Worm (Caenorhabditis elegans): ENCODE data around the gene R11E3.1.

R11E3.1 gene

ce11 chrIV:4776001-4776400 lies 13.5 kb upstream of the R11E3.1 start, which contains the start of gene R11E3.19:
TSS of gene R11E3.19 (minus strand) at chrIV:4776101.
- TF ChIP-seq unc-62 (GFP tag; optimal IDR thresholded peaks at IDR 0.05) = no peak

ce11 chrIV:4776501-4776900 lies 13.0 kb upstream of the R11E3.1 start:
- no peak for TF ChIP-seq unc-62 (GFP tag; optimal IDR thresholded peaks at IDR 0.05)

DNA sequence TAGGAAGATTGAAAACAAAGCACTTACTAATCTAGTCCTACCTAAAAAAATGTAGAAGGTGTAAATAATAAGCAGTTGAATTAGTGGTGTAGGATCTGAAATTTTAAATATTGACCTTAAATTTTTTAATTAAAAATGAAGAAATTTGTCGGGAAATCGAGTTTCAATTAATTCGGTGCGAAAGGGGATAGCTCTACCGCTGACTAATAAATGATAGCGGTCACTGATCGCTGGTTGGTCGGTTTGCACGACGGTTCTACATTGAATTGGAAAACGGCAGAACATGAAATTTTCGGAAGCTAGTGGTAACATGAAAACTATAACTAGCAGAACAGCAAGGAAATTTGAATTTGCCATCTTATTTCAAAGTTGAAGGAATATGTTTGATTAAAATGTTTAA lies 9.4 kb upstream of the R11E3.1 start, which contains the start of gene set-15:
set-15 (minus strand) TSS at position 101 of the 400 bp plus-strand sequence.
- no peak for TF ChIP-seq unc-62 (GFP tag; optimal IDR thresholded peaks at IDR 0.05)

DNA sequence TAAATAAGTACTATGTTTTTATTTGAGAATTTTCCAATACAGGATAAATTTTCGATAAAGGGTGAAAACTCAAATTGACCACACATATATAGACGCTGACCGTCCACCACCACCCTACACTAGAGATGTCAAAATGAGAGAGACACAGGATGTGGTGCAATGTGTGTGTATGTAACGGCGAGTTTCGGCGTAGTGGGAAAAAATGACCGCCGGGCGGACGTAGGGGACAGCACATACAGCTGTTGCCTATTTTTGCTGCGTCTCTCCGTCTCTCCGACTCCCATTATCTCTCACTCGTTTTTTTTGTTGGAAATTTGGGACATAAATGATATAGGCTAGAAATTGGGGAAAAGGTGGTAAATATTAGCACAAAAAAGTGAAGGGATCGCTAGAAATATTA lies 8.4 kb upstream of the R11E3.1 start:
- TF ChIP-seq unc-62 (GFP tag; optimal IDR thresholded peaks at IDR 0.05) = no peak

ce11 chrIV:4788332-4788731 lies 1.2 kb upstream of the R11E3.1 start, which contains the start of gene nhr-104:
TSS of gene nhr-104 (minus strand) at chrIV:4788692.
- no peak for TF ChIP-seq unc-62 (GFP tag; optimal IDR thresholded peaks at IDR 0.05)

DNA sequence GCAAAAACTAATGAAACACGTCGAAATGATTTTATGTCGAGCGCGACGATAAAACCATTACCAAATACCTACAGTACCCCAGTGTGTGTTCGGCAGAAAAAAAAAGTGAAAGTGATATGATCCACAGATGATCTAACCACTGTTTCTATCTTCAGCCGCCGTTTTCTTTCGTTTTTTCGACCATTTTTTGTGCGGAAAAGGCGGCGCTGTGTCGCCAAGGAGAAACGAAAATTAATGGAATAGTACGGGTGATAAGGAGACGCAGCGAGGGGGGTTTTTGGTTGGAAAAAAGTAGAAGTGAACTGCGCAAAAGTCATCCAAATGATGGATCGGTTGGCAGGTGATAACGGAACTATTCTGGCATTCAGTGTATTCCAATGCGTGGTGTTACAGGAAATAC lies 5.6 kb downstream of the R11E3.1 start:
- no peak for TF ChIP-seq unc-62 (GFP tag; optimal IDR thresholded peaks at IDR 0.05)

DNA sequence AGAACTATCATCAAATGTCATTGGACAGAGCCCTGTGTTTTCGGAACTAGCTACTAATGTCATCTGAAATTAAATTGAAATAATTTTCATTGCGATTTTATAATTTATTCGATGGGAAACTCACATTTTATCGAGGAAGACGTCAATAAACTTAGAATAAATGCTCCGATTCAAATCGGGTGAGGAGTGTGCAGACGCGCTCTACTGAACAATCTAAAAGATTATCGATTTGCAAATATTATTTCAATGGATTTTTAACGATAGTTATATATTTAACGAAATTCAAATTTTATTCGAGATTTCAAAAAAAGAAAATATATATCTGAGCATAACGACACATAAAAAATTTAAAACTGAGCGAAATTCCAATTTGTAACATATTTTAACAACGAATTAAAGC lies 9.6 kb downstream of the R11E3.1 start, which contains the start of gene eor-1:
eor-1 (minus strand) TSS at position 65 of the 400 bp plus-strand sequence.
- no peak for TF ChIP-seq unc-62 (GFP tag; optimal IDR thresholded peaks at IDR 0.05)

DNA sequence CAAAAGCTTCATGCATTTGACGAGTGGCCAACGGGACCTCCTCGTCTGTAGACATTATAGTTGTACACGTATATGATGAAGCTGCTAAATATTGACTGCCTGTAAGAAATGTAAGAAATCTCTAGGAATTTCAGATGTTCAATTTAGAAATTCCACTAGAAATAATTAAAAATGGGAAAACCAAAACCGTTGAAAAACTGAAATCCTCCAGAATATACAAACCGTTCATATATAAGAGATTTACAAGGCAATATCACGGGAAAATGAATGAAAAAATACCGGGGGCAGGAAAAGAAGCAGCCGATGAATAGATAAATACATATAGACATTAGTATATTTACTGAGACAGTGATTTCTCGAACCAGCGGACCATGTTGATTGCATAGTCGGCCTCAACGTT lies 12.9 kb downstream of the R11E3.1 start, which contains the start of gene dpf-7:
dpf-7 (minus strand) TSS at position 101 of the 400 bp plus-strand sequence.
- no peak for TF ChIP-seq unc-62 (GFP tag; optimal IDR thresholded peaks at IDR 0.05)

DNA sequence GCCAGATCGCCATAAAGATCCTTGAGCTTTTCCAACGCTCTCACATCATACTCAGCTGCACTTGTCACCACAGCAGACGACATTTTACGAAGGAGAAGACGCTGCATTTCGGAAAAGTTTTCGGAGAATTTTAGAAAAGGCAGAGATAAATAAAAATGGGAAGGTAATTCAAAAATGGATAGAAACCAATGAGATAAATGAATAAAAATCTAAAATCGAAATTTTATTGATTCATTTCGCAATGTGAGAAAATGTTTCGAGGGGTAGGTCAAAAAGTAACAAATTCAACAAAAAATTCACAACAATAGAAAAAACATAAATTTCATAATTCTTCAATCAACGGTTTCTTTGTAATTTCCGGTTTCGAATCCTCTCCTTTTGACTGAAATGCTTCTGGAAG lies 16.9 kb downstream of the R11E3.1 start, which contains the start of gene dpf-5:
dpf-5 (minus strand) TSS at position 101 of the 400 bp plus-strand sequence.
- TF ChIP-seq unc-62 (GFP tag; optimal IDR thresholded peaks at IDR 0.05) = no peak

ce11 chrIV:4807219-4807618 lies 17.7 kb downstream of the R11E3.1 start, which contains the start of gene H06H21.11:
TSS of gene H06H21.11 (minus strand) at chrIV:4807319.
- TF ChIP-seq unc-62 (GFP tag; optimal IDR thresholded peaks at IDR 0.05) = no peak

ce11 chrIV:4809397-4809796 lies 19.9 kb downstream of the R11E3.1 start, which contains the start of gene ubxn-6:
TSS of gene ubxn-6 (minus strand) at chrIV:4809497.
- no peak for TF ChIP-seq unc-62 (GFP tag; optimal IDR thresholded peaks at IDR 0.05)

- no peak for TF ChIP-seq unc-62 (GFP tag; optimal IDR thresholded peaks at IDR 0.05)
Measured at ce11 chrIV:4809813-4810212, 20.3 kb downstream of the R11E3.1 start, which contains the start of gene H06H21.37. TSS of gene H06H21.37 (minus strand) at chrIV:4809974.

- TF ChIP-seq unc-62 (GFP tag; optimal IDR thresholded peaks at IDR 0.05) = no peak
Measured at ce11 chrIV:4810377-4810984, 20.9 kb downstream of the R11E3.1 start, which contains the start of gene eif-1.A. TSS of gene eif-1.A (plus strand) at chrIV:4810934.

DNA sequence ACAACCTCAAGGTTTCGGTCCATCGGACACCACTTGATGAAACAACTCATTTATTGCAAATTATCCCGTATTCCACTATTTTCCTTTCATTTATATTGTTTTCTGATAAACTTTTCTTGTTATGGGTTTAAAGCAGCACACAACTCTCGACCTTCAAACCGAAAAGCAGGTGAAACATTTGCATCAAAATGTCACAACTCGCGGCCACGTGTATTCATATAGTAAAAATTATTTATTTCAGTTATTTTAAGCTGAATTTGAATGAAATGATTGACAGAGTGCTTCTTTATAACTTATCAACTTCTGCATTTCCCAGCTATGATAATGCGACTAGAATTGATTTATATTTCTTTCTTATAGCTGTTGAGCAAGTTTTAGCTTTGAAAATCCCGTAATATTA lies 22.3 kb downstream of the R11E3.1 start, which contains the start of gene srw-95:
srw-95 (plus strand) TSS at position 213 of the 400 bp plus-strand sequence.
- no peak for TF ChIP-seq unc-62 (GFP tag; optimal IDR thresholded peaks at IDR 0.05)

DNA sequence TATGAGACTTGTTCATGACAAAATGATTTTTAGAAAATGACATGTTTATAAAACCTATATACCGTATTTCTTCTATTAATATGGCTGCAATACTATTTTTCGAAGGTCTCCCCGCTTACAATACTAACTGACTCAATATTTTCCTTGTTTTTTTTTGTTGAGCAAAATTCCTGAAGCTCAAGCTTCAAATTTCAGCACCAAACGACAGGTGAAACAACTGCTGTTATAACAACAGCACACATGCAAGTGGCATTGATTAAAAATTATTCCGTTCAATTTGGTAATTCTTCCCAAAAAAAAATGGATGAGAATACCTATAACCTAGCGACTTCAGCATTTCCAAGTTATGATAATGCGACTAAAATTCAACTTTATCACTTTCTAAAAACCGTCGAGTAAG lies 24.6 kb downstream of the R11E3.1 start, which contains the start of gene srw-94:
srw-94 (plus strand) TSS at position 301 of the 400 bp plus-strand sequence.
- TF ChIP-seq unc-62 (GFP tag; optimal IDR thresholded peaks at IDR 0.05) = no peak

DNA sequence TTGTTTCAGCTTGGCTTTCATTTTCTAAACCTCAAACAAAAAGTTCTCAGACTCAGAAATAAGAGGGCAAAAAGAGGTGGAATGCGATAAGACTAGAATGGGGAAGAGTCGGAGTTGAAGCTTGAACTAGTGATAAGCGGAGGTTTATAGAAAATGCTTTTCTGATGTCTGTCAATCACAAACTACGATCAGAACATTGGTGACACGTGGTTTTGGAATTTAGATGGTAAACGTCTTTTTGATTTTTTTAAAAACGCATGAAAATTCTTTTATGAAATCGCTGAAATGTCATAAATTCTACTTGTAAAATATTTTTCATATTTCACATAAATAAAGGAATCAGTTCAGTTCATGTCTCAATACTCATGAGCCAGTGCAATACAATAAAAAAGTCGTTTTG lies 31.5 kb downstream of the R11E3.1 start, which contains the start of gene H06H21.8:
H06H21.8 (minus strand) TSS at position 78 of the 400 bp plus-strand sequence.
- no peak for TF ChIP-seq unc-62 (GFP tag; optimal IDR thresholded peaks at IDR 0.05)

DNA sequence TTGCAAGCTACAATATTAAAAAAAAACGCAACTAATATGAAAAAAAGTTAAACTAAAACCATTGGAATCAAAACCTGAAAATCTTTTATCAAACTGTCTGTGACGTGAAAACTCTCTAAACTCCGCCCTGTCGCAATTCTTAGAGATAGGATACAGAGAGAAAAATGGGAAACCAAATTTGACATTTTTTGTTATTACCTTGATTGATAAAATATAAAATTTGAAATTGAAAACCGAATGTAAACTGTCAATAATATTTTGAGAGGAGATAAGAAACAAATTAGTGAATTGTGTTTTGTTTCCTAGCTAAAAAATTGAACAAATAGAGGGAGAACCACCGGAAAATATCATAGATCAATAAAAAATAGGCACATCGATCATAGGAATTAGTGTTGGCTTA lies 32.3 kb downstream of the R11E3.1 start:
- TF ChIP-seq unc-62 (GFP tag; optimal IDR thresholded peaks at IDR 0.05) = no peak
